Worm (Caenorhabditis elegans) whole organism, L4/young adult: ENCODE measurements around the gene Y69H2.3.

ENCODE experiments used
- W03F9.2 ChIP-seq: fragments of 150-350 bp; optimal IDR thresholded peaks from 2 replicates; lab custom pipeline; 2014; ENCODE audit warnings: missing biosample characterization, missing genetic modification characterization
- dao-5 ChIP-seq: sonication (generic microtip); optimal IDR thresholded peaks from 2 replicates; lab custom pipeline; 2016; ENCODE audit warnings: missing genotype, missing genetic modification characterization, moderate library complexity, missing compliant biosample characterization
- him-1 ChIP-seq: sonication (generic microtip); optimal IDR thresholded peaks from 2 replicates; lab custom pipeline; 2016; ENCODE audit warnings: missing genotype, missing genetic modification reagents, missing genetic modification characterization, missing compliant biosample characterization

The Y69H2.3 gene

DNA sequence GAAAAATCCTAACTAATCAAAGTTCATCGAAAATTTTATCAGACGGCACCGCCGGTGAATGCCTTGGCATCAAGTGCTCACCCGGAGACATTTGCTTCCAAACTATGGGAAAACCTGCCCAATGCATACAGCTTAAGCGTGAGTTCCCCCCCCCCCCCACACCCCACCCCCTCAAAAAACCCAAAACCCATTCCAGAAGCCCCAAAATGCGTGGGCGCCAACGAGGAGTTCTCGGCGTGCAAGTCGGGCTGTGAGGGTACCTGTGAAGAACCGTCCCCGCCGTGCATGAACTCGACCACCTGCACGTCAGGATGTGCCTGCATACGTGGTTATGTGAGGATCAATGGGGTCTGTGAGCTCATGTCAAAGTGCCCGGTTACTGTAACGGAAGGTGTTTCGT, 10.4 kb upstream of the Y69H2.3 start:
- no peak for TF ChIP-seq dao-5
- no peak for TF ChIP-seq him-1 (tag; lab: Kevin White, UChicago)
- TF ChIP-seq W03F9.2 (tag; lab: Kevin White, UChicago): no peak

DNA sequence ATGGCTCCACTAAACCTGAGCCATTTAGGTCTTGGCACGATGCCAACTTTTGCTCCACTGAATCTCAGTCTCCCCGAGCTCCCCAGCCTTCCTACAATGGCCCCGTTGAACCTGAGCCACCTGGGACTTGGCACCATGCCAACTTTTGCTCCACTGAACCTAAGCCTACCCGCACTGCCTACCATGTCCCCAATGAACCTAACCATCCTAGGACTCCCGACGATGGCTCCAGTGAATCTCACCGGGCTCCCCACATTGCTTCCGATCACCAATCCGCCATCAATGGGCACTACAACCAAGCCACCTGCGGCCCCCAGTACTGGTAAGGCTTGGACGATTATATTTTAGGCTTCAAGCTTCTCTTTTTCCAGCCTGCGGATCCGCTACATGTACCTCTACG, 7.9 kb upstream of the Y69H2.3 start:
- TF ChIP-seq dao-5 (no peak), him-1 (tag; lab: Kevin White, UChicago) (no peak), W03F9.2 (tag; lab: Kevin White, UChicago) (no peak)

- TF ChIP-seq dao-5 (no peak), him-1 (tag; lab: Kevin White, UChicago) (no peak), W03F9.2 (tag; lab: Kevin White, UChicago) (no peak)
Observed at ce11 chrV:18670017-18670416, 6.1 kb upstream of the Y69H2.3 start, which contains the start of gene Y69H2.10. Y69H2.10 (plus strand) TSS chrV:18670317.

ce11 chrV:18667179-18667578, 3.3 kb upstream of the Y69H2.3 start:
- TF ChIP-seq dao-5 (no peak), W03F9.2 (tag; lab: Kevin White, UChicago) (no peak), him-1 (tag; lab: Kevin White, UChicago) (no peak)

- TF ChIP-seq W03F9.2 (tag; lab: Kevin White, UChicago): no peak
- TF ChIP-seq dao-5: no peak
- TF ChIP-seq him-1 (tag; lab: Kevin White, UChicago): no peak
Observed at ce11 chrV:18662333-18662732, 1.6 kb downstream of the Y69H2.3 start.

DNA sequence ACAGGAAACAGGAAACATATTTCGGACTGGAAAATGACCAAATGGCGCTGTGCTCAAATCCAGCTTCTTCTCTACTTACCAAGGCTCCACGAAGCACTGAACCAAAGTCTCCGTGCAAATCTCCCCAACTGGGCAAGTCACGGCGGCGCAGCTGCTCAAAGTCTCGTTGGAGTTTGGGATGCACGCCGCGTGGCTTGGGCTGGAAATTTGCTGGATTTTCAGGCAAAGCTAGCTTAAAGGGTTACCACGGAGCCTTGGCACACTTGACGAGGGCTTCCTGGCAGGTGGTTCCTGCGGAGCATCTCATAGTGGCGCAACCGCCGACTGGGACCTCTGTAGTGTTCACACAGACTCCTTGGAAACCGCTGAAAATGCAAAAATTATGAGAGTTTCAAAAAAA, 5.0 kb downstream of the Y69H2.3 start:
- no peak for TF ChIP-seq W03F9.2 (tag; lab: Kevin White, UChicago)
- no peak for TF ChIP-seq dao-5
- no peak for TF ChIP-seq him-1 (tag; lab: Kevin White, UChicago)

- TF ChIP-seq W03F9.2 (tag; lab: Kevin White, UChicago): no peak
- no peak for TF ChIP-seq him-1 (tag; lab: Kevin White, UChicago)
- no peak for TF ChIP-seq dao-5
Observed at ce11 chrV:18657391-18657790, 6.5 kb downstream of the Y69H2.3 start.

- TF ChIP-seq dao-5 (no peak), W03F9.2 (tag; lab: Kevin White, UChicago) (no peak), him-1 (tag; lab: Kevin White, UChicago) (no peak)
Observed at ce11 chrV:18656363-18656762, 7.6 kb downstream of the Y69H2.3 start.

DNA sequence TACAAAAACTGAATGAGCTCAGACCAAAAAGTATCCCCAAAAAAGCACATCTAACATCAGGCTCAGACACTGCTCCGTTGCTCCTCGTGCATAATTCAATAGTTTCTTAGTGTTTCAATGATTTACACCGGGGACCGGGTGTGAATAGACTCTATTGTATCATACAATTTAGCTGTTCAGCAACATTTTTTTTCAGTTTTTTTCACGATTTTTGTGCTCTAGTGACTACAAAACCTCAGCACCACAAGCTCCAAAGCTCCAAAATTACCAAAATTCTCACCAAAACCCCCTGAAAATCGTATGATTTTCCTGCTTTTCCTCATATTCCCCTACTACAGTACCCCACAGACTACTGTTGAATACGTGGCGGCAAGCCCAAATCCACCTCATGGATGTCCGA, 13.9 kb downstream of the Y69H2.3 start, which contains the start of gene egas-2:
Gene egas-2, plus strand, starts transcription at position 301 of the 400 bp plus-strand sequence.
- no peak for TF ChIP-seq W03F9.2 (tag; lab: Kevin White, UChicago)
- TF ChIP-seq him-1 (tag; lab: Kevin White, UChicago): no peak
- no peak for TF ChIP-seq dao-5

- TF ChIP-seq dao-5 (no peak), W03F9.2 (tag; lab: Kevin White, UChicago) (no peak), him-1 (tag; lab: Kevin White, UChicago) (no peak)
Observed at ce11 chrV:18644258-18644657, 19.7 kb downstream of the Y69H2.3 start.

- TF ChIP-seq dao-5 (no peak), W03F9.2 (tag; lab: Kevin White, UChicago) (no peak), him-1 (tag; lab: Kevin White, UChicago) (no peak)
Observed at ce11 chrV:18639601-18640354, 24.1 kb downstream of the Y69H2.3 start, which contains the start of gene egas-1. egas-1 (plus strand) TSS chrV:18640304.

ce11 chrV:18639074-18639473, 24.9 kb downstream of the Y69H2.3 start:
- no peak for TF ChIP-seq dao-5
- TF ChIP-seq W03F9.2 (tag; lab: Kevin White, UChicago): no peak
- no peak for TF ChIP-seq him-1 (tag; lab: Kevin White, UChicago)

- TF ChIP-seq dao-5 (no peak), W03F9.2 (tag; lab: Kevin White, UChicago) (no peak), him-1 (tag; lab: Kevin White, UChicago) (no peak)
Observed at ce11 chrV:18638367-18638873, 25.5 kb downstream of the Y69H2.3 start, which contains the start of gene col-42. col-42 (plus strand) TSS chrV:18638484.

DNA sequence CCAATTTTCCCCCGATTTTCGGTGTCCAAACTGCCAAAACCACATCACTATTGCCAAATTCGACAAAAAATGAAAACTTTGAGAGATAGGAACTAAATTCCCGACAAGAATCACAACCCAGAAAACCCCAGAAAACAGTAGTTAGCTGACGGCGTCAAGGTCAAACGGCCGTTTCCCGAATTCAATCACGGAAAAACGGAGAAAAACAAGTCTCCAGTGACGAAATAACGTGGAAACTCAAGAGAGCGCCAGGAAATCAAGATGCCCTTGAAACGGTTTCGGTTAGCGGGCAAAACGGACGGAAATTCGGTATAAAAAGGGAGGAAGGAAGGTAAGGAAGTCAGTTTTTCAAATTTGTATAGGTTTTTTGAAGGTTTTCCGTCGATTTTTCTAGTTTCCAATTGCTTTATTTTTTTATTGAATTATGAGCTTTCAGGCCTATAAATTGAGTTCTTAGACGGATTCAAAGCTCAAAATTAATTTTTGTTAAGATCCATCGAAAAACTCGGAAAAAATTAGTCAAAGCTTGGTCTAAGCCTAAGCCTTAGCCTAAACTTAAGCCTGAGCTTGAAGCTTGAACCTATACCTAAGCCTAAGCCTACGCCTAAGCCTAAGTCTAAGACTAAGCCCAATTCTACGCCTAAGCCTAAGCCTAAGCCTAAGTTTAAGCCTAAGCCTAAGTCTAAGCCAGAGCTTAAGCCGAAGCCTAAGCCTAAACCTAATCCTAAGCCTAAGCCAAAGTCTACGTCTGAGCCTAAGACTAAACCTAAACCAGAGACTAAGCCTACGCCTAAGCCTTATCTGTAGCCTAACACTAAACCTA, 26.2 kb downstream of the Y69H2.3 start:
- TF ChIP-seq dao-5 (no peak), him-1 (tag; lab: Kevin White, UChicago) (no peak), W03F9.2 (tag; lab: Kevin White, UChicago) (no peak)
